Fruit fly (Drosophila melanogaster): ENCODE measurements around the gene CG9519.

Gene CG9519

DNA sequence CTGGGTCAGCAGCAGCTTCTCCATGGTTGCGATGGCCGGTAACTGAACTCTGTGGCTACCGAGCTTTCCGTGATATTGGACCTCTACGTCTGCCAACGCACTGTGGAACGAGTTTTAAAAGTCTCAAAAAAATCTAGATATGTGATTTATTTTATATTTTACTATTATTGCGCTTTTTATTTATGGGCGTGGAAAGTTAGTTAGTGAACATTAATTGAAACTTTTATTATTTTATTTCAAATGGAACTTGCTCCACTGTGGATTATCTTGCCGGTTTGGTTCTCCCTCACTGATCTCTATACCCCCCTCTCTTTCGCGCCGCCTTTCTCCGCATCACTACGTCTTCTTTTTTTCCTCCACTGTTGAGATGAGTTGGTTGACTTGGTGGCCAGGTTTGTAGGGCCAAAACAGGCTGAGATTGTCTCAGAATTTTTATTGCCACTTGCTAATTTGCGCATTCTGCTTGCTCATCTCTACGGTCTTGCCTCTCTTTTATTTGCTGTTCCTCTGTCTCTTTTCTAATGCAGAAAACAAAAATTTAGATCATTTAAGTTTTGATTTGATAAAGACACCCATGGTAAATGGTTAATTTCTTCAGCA is 7.3 kb downstream of the CG9519 start, which contains the start of gene CG9522 (continued):
- TF ChIP-seq Dip3 (GFP tag; optimal IDR thresholded peaks at IDR 0.05) = peak; percentile 51
- peak; percentile 45 for TF ChIP-seq org-1 (GFP tag; optimal IDR thresholded peaks at IDR 0.05)
- 0 out of 2 replicates have a peak, but pooled peaks have one; percentile 39 for TF ChIP-seq Lim3 (GFP tag; IDR thresholded peaks at IDR 0.05)
- peak; percentile 69; the same call in 1 of the 3 replicates for TF ChIP-seq ken (GFP tag; IDR thresholded peaks at IDR 0.05)
- TF ChIP-seq Usf (GFP tag; optimal IDR thresholded peaks at IDR 0.05) = peak; percentile 35
- TF ChIP-seq Taf1 (GFP tag; IDR thresholded peaks at IDR 0.05) = peak; percentile 60; the same call in 1 of the 2 replicates
- peak; percentile 49; the same call in 1 of the 2 replicates for TF ChIP-seq NFAT (GFP tag; IDR thresholded peaks at IDR 0.05)
- TF ChIP-seq C15 (GFP tag; IDR thresholded peaks at IDR 0.05) = no peak
- peak; percentile 68 for TF ChIP-seq esg (GFP tag; conservative IDR thresholded peaks at IDR 0.05)
- peak; percentile 28 for TF ChIP-seq Max (GFP tag; optimal IDR thresholded peaks at IDR 0.05)
- peak; percentile 3 for TF ChIP-seq zfh2 (GFP tag; optimal IDR thresholded peaks at IDR 0.05)
- TF ChIP-seq Eip74EF (GFP tag; optimal IDR thresholded peaks at IDR 0.05) = peak in 1 of 2 experiments; percentile 55
- TF ChIP-seq Bdp1 (GFP tag; optimal IDR thresholded peaks at IDR 0.05) = no peak
- peak; percentile 72 for TF ChIP-seq CG10267 (tag; optimal IDR thresholded peaks at IDR 0.05)
- peak; percentile 68 for TF ChIP-seq CG3407 (GFP tag; optimal IDR thresholded peaks at IDR 0.05)
- peak; percentile 7 for TF ChIP-seq CG13624 (GFP tag; optimal IDR thresholded peaks at IDR 0.05)
- TF ChIP-seq CHES-1-like (GFP tag; optimal IDR thresholded peaks at IDR 0.05) = no peak
- peak; percentile 63 for TF ChIP-seq H2.0 (GFP tag; IDR thresholded peaks at IDR 0.05)
- TF ChIP-seq ranshi (GFP tag; IDR thresholded peaks at IDR 0.05) = peak; percentile 60
- TF ChIP-seq Nf-YB (GFP tag; optimal IDR thresholded peaks at IDR 0.05) = peak; percentile 51
- TF ChIP-seq gt (GFP tag; IDR thresholded peaks at IDR 0.05) = no peak
- no peak for TF ChIP-seq wek (GFP tag; optimal IDR thresholded peaks at IDR 0.05)
- TF ChIP-seq CG17802 (tag; optimal IDR thresholded peaks at IDR 0.05) = peak; percentile 49
- TF ChIP-seq CG1024 (GFP tag; IDR thresholded peaks at IDR 0.05) = peak; percentile 69
- TF ChIP-seq CG3281 (GFP tag; optimal IDR thresholded peaks at IDR 0.05) = peak; percentile 58
- TF ChIP-seq CG1603 (tag; optimal IDR thresholded peaks at IDR 0.05) = no peak
- TF ChIP-seq CG8388 (GFP tag; optimal IDR thresholded peaks at IDR 0.05) = peak; percentile 74
- no peak for TF ChIP-seq CG12744 (GFP tag; optimal IDR thresholded peaks at IDR 0.05)
- peak; percentile 52 for TF ChIP-seq CG17829 (tag; optimal IDR thresholded peaks at IDR 0.05)
- TF ChIP-seq kay (GFP tag; optimal IDR thresholded peaks at IDR 0.05) = no peak
- TF ChIP-seq NK7.1 (GFP tag; optimal IDR thresholded peaks at IDR 0.05) = no peak
- peak; percentile 74 for TF ChIP-seq D19A (tag; optimal IDR thresholded peaks at IDR 0.05)
- no peak for TF ChIP-seq Adf1 (GFP tag; IDR thresholded peaks at IDR 0.05)
- 0 out of 2 replicates have a peak, but pooled peaks have one; percentile 44 for TF ChIP-seq CG32767 (GFP tag; IDR thresholded peaks at IDR 0.05)
- TF ChIP-seq Myb (GFP tag; optimal IDR thresholded peaks at IDR 0.05) = peak; percentile 17
- peak; percentile 76 for TF ChIP-seq Rfx (GFP tag; IDR thresholded peaks at IDR 0.05)
- TF ChIP-seq Spps (tag; optimal IDR thresholded peaks at IDR 0.05) = peak; percentile 79
- TF ChIP-seq tio (GFP tag; optimal IDR thresholded peaks at IDR 0.05) = peak; percentile 54
- no peak for TF ChIP-seq YL-1 (GFP tag; optimal IDR thresholded peaks at IDR 0.05)
- TF ChIP-seq nau (GFP tag; optimal IDR thresholded peaks at IDR 0.05) = peak; percentile 30
- TF ChIP-seq CG7372 (GFP tag; IDR thresholded peaks at IDR 0.05) = peak; percentile 65
- TF ChIP-seq CG9609 (GFP tag; optimal IDR thresholded peaks at IDR 0.05) = no peak
- TF ChIP-seq Gsc (GFP tag; IDR thresholded peaks at IDR 0.05) = peak; percentile 22; the same call in 1 of the 2 replicates
- peak; percentile 11; the same call in 1 of the 2 replicates for TF ChIP-seq GATAe (GFP tag; conservative IDR thresholded peaks at IDR 0.05)
- TF ChIP-seq CG14860 (GFP tag; IDR thresholded peaks at IDR 0.05; ENCODE audit: partially characterized antibody) = 0 out of 3 replicates have a peak, but pooled peaks have one; percentile 18
- TF ChIP-seq oc (tag; optimal IDR thresholded peaks at IDR 0.05) = peak; percentile 77
- peak; percentile 65 for TF ChIP-seq CG1233 (GFP tag; optimal IDR thresholded peaks at IDR 0.05)
- peak; percentile 87 for TF ChIP-seq Awh (GFP tag; IDR thresholded peaks at IDR 0.05)
- TF ChIP-seq CG3065 (GFP tag; optimal IDR thresholded peaks at IDR 0.05) = no peak
- peak; percentile 62 for TF ChIP-seq salm (tag; optimal IDR thresholded peaks at IDR 0.05)

Data from whole organism, embryonic.